Fruit fly (Drosophila melanogaster): ENCODE results near the gene CG34150.

CG34150 gene

dm6 chr3R:24829887-24830351, 15.9 kb downstream of the CG34150 start, which contains the start of the genes Kaz and CG43273 (continued):
- TF ChIP-seq caup (GFP tag; optimal IDR thresholded peaks at IDR 0.05; ENCODE audit: severe bottlenecking) (no peak), CG3726 (GFP tag; IDR thresholded peaks at IDR 0.05) (no peak), CG8765 (GFP tag; IDR thresholded peaks at IDR 0.05) (no peak), CoRest (tag; optimal IDR thresholded peaks at IDR 0.05) (peak; percentile 79), CG12104 (GFP tag; optimal IDR thresholded peaks at IDR 0.05) (peak; percentile 0), shn (GFP tag; optimal IDR thresholded peaks at IDR 0.05) (no peak), Oli (tag; optimal IDR thresholded peaks at IDR 0.05) (peak; percentile 44), CG5953 (GFP tag; IDR thresholded peaks at IDR 0.05) (no peak), gcm (GFP tag; optimal IDR thresholded peaks at IDR 0.05) (no peak), sens-2 (GFP tag; IDR thresholded peaks at IDR 0.05) (no peak), HLH4C (GFP tag; IDR thresholded peaks at IDR 0.05; ENCODE audit: partially characterized antibody) (no peak), ash1 (GFP tag; optimal IDR thresholded peaks at IDR 0.05) (no peak), CG33213 (GFP tag; optimal IDR thresholded peaks at IDR 0.05) (no peak), Poxn (GFP tag; IDR thresholded peaks at IDR 0.05) (no peak), emc (GFP tag; optimal IDR thresholded peaks at IDR 0.05) (no peak), p53 (GFP tag; optimal IDR thresholded peaks at IDR 0.05) (no peak), CG14014 (GFP tag; IDR thresholded peaks at IDR 0.05) (peak; percentile 60; the same call in 1 of the 2 replicates), CG5245 (GFP tag; optimal IDR thresholded peaks at IDR 0.05) (no peak), gro (GFP tag; optimal IDR thresholded peaks at IDR 0.05) (no peak), CG13624 (GFP tag; optimal IDR thresholded peaks at IDR 0.05) (peak; percentile 13), wor (GFP tag; IDR thresholded peaks at IDR 0.05) (no peak), Aef1 (GFP tag; IDR thresholded peaks at IDR 0.05) (peak; percentile 12; the same call in 1 of the 3 replicates), Lpt (GFP tag; optimal IDR thresholded peaks at IDR 0.05) (no peak), CG7556 (GFP tag; optimal IDR thresholded peaks at IDR 0.05) (no peak), CG10267 (tag; optimal IDR thresholded peaks at IDR 0.05) (peak; percentile 68), CG18619 (GFP tag; optimal IDR thresholded peaks at IDR 0.05) (peak; percentile 36), Lim3 (GFP tag; IDR thresholded peaks at IDR 0.05) (no peak), so (GFP tag; IDR thresholded peaks at IDR 0.05) (no peak), Doc3 (GFP tag; IDR thresholded peaks at IDR 0.05; ENCODE audit: partially characterized antibody) (no peak), Hsf (GFP tag; optimal IDR thresholded peaks at IDR 0.05) (peak; percentile 42), Myb (GFP tag; optimal IDR thresholded peaks at IDR 0.05) (no peak), CG2712 (tag; optimal IDR thresholded peaks at IDR 0.05) (peak; percentile 70), bab2 (GFP tag; optimal IDR thresholded peaks at IDR 0.05) (no peak), kni (GFP tag; optimal IDR thresholded peaks at IDR 0.05) (no peak), CG12659 (GFP tag; optimal IDR thresholded peaks at IDR 0.05) (peak; percentile 68), CG13296 (GFP tag; optimal IDR thresholded peaks at IDR 0.05) (no peak), CG12391 (tag; optimal IDR thresholded peaks at IDR 0.05) (peak; percentile 81), CG3163 (GFP tag; optimal IDR thresholded peaks at IDR 0.05) (no peak), B-H2 (GFP tag; optimal IDR thresholded peaks at IDR 0.05) (no peak), Sox100B (GFP tag; optimal IDR thresholded peaks at IDR 0.05) (no peak), gsb-n (tag; optimal IDR thresholded peaks at IDR 0.05) (no peak), eve (GFP tag; optimal IDR thresholded peaks at IDR 0.05) (no peak), CG2202 (tag; optimal IDR thresholded peaks at IDR 0.05) (peak; percentile 12), CG15269 (tag; optimal IDR thresholded peaks at IDR 0.05) (no peak), fd96Cb (tag; optimal IDR thresholded peaks at IDR 0.05) (peak; percentile 34), dmrt11E (tag; optimal IDR thresholded peaks at IDR 0.05) (peak; percentile 40), lab (GFP tag; optimal IDR thresholded peaks at IDR 0.05) (no peak), Ravus (GFP tag; IDR thresholded peaks at IDR 0.05) (no peak; the same call in 1 of the 2 replicates), fru (optimal IDR thresholded peaks at IDR 0.05) (no peak), CG3995 (GFP tag; optimal IDR thresholded peaks at IDR 0.05) (no peak), CG14667 (GFP tag; IDR thresholded peaks at IDR 0.05) (no peak), zfh2 (GFP tag; optimal IDR thresholded peaks at IDR 0.05) (peak; percentile 20)

Measured in whole organism, embryonic.